Fruit fly (Drosophila melanogaster): Measurements from ENCODE around the gene Rcd-1.
A peak's percentile ranks its signal among the peaks of the same experiment; 100 is the strongest.

Rcd-1 gene

DNA sequence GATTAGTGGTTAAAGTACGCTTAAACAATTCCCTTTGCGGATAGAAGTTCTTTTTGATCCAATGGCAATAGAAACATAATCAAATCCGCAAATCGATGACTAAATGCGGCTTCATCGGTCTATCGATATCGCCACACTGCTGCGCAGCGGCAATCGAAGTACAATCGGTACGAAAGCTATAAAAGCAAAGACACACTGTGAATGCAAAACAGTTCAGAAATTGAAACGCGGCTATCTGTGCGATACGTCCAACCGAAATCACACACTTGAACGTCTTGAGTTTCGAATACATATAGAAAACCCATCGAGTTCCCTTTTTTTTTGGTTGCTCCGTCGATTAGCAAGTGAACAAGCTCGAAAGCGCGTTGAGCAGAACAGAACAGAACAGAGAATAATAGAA is 33.6 kb upstream of the Rcd-1 start, which contains the start of gene CG14207 (continued):
- TF ChIP-seq ac (GFP tag; optimal IDR thresholded peaks at IDR 0.05) (no peak), Side (GFP tag; optimal IDR thresholded peaks at IDR 0.05) (no peak), CG9727 (GFP tag; optimal IDR thresholded peaks at IDR 0.05) (no peak), rib (GFP tag; IDR thresholded peaks at IDR 0.05) (peak; percentile 54; the same call in 1 of the 2 replicates), Spps (tag; optimal IDR thresholded peaks at IDR 0.05) (no peak), az2 (GFP tag; optimal IDR thresholded peaks at IDR 0.05) (no peak), Six4 (GFP tag; optimal IDR thresholded peaks at IDR 0.05) (no peak), en (GFP tag; optimal IDR thresholded peaks at IDR 0.05) (no peak), YL-1 (GFP tag; optimal IDR thresholded peaks at IDR 0.05) (peak; percentile 10), zfh2 (GFP tag; optimal IDR thresholded peaks at IDR 0.05) (no peak), CG1603 (tag; optimal IDR thresholded peaks at IDR 0.05) (peak; percentile 20), CG2129 (GFP tag; IDR thresholded peaks at IDR 0.05; ENCODE audit: partially characterized antibody) (no peak), gem (tag; optimal IDR thresholded peaks at IDR 0.05) (no peak), zfh1 (GFP tag; IDR thresholded peaks at IDR 0.05) (no peak), peb (GFP tag; IDR thresholded peaks at IDR 0.05) (no peak), esg (GFP tag; conservative IDR thresholded peaks at IDR 0.05) (no peak), Fer1 (GFP tag; optimal IDR thresholded peaks at IDR 0.05) (peak; percentile 28), CG7963 (GFP tag; IDR thresholded peaks at IDR 0.05; ENCODE audit: partially characterized antibody) (peak; percentile 87), CG13424 (tag; optimal IDR thresholded peaks at IDR 0.05) (no peak), CG31388 (GFP tag; optimal IDR thresholded peaks at IDR 0.05) (no peak), eyg (GFP tag; optimal IDR thresholded peaks at IDR 0.05) (peak; percentile 8), ind (GFP tag; optimal IDR thresholded peaks at IDR 0.05) (no peak), gcm (GFP tag; optimal IDR thresholded peaks at IDR 0.05) (no peak), jing (GFP tag; optimal IDR thresholded peaks at IDR 0.05) (no peak), Dfd (GFP tag; optimal IDR thresholded peaks at IDR 0.05) (no peak), CG15073 (GFP tag; optimal IDR thresholded peaks at IDR 0.05) (no peak), Aef1 (GFP tag; IDR thresholded peaks at IDR 0.05) (no peak), E2f2 (GFP tag; IDR thresholded peaks at IDR 0.05) (peak; percentile 88), CG4360 (GFP tag; IDR thresholded peaks at IDR 0.05) (no peak), Sox102F (GFP tag; optimal IDR thresholded peaks at IDR 0.05) (no peak), disco-r (GFP tag; optimal IDR thresholded peaks at IDR 0.05) (no peak), toy (GFP tag; IDR thresholded peaks at IDR 0.05) (no peak), Dip3 (GFP tag; optimal IDR thresholded peaks at IDR 0.05) (peak; percentile 2), CG32772 (GFP tag; IDR thresholded peaks at IDR 0.05) (no peak), CG7987 (GFP tag; optimal IDR thresholded peaks at IDR 0.05) (peak; percentile 26), CG10979 (tag; optimal IDR thresholded peaks at IDR 0.05) (no peak), CTCF (GFP tag; optimal IDR thresholded peaks at IDR 0.05) (no peak), CG18262 (tag; optimal IDR thresholded peaks at IDR 0.05) (no peak), CG12659 (GFP tag; optimal IDR thresholded peaks at IDR 0.05) (peak; percentile 29), CG11696 (GFP tag; IDR thresholded peaks at IDR 0.05) (no peak), shn (GFP tag; optimal IDR thresholded peaks at IDR 0.05) (no peak), unpg (GFP tag; optimal IDR thresholded peaks at IDR 0.05) (peak; percentile 6), NFAT (GFP tag; IDR thresholded peaks at IDR 0.05) (peak; percentile 23; the same call in 1 of the 2 replicates), Gug (GFP tag; IDR thresholded peaks at IDR 0.05) (no peak), jigr1 (GFP tag; IDR thresholded peaks at IDR 0.05) (no peak), slp2 (GFP tag; optimal IDR thresholded peaks at IDR 0.05) (no peak), mam (GFP tag; optimal IDR thresholded peaks at IDR 0.05) (no peak), CG32767 (GFP tag; IDR thresholded peaks at IDR 0.05) (peak; percentile 24; the same call in 1 of the 2 replicates), CG10321 (GFP tag; IDR thresholded peaks at IDR 0.05) (no peak), scrt (GFP tag; optimal IDR thresholded peaks at IDR 0.05) (peak; percentile 37), CG10654 (GFP tag; optimal IDR thresholded peaks at IDR 0.05) (no peak), CG10274 (GFP tag; optimal IDR thresholded peaks at IDR 0.05) (no peak), Atf-2 (GFP tag; optimal IDR thresholded peaks at IDR 0.05) (no peak)

Measured in whole organism, embryonic.